Fruit fly (Drosophila melanogaster) whole organism, embryonic: ENCODE data around the gene Mtp.

Experiments used
- Antp ChIP-seq: fragments of 200-800 bp; sonication (Bioruptor generic); optimal IDR thresholded peaks from 3 replicates; lab custom pipeline; 2016; ENCODE audit warnings: missing biosample characterization, missing genetic modification characterization
- CG10267 ChIP-seq: fragments of 200-800 bp; sonication (Bioruptor generic); optimal IDR thresholded peaks from 2 replicates; lab custom pipeline; 2018; ENCODE audit warnings: missing biosample characterization, mild to moderate bottlenecking, missing genetic modification characterization, moderate library complexity
- CG12744 ChIP-seq: fragments of 200-800 bp; sonication (Bioruptor generic); optimal IDR thresholded peaks from 2 replicates; lab custom pipeline; 2016; ENCODE audit warnings: missing biosample characterization, missing genetic modification characterization
- CG14441 ChIP-seq: fragments of 200-800 bp; sonication (Bioruptor generic); IDR thresholded peaks from 2 replicates; pipeline ENCODE4 v1.3.6; 2022; ENCODE audit warnings: missing biosample characterization, missing genetic modification characterization
- CG14710 ChIP-seq: fragments of 200-800 bp; sonication (Bioruptor generic); optimal IDR thresholded peaks from 3 replicates; lab custom pipeline; 2019; ENCODE audit warnings: missing biosample characterization, mild to moderate bottlenecking, missing genetic modification characterization, moderate library complexity
- CG17186 ChIP-seq: fragments of 200-800 bp; sonication (Bioruptor generic); optimal IDR thresholded peaks from 3 replicates; lab custom pipeline; 2017; ENCODE audit warnings: missing biosample characterization, missing genetic modification reagents, missing genetic modification characterization
- CG31224 ChIP-seq: fragments of 200-800 bp; sonication (Bioruptor generic); IDR thresholded peaks from 2 replicates; pipeline ENCODE4 v1.3.6; 2022; ENCODE audit warnings: missing biosample characterization, missing genetic modification characterization
- CG3163 ChIP-seq: fragments of 200-800 bp; sonication (Bioruptor generic); optimal IDR thresholded peaks from 3 replicates; lab custom pipeline; 2016; ENCODE audit warnings: missing biosample characterization, missing genetic modification characterization
- CG32767 ChIP-seq: fragments of 200-800 bp; sonication (Bioruptor generic); IDR thresholded peaks from 2 replicates; pipeline ENCODE4 v1.3.6; 2022; ENCODE audit warnings: missing biosample characterization, missing genetic modification characterization
- CG3407 ChIP-seq: fragments of 200-800 bp; sonication (Bioruptor generic); optimal IDR thresholded peaks from 2 replicates; lab custom pipeline; 2018; ENCODE audit warnings: missing biosample characterization, mild to moderate bottlenecking, missing genetic modification characterization
- CG3726 ChIP-seq: fragments of 200-800 bp; sonication (Bioruptor generic); IDR thresholded peaks from 3 replicates; pipeline ENCODE4, ENCODE4 v1.3.6; 2022; ENCODE audit warnings: missing biosample characterization, missing genetic modification characterization
- CG42726 ChIP-seq: fragments of 200-800 bp; sonication (Bioruptor generic); IDR thresholded peaks from 2 replicates; pipeline ENCODE4 v1.3.6; 2022; ENCODE audit warnings: missing biosample characterization, missing genetic modification characterization; ENCODE audit not compliant: partially characterized antibody
- CG43689 ChIP-seq: fragments of 200-800 bp; sonication (Bioruptor generic); IDR thresholded peaks from 2 replicates; pipeline ENCODE4 v1.3.6; 2022; ENCODE audit warnings: missing biosample characterization, missing genetic modification characterization
- CG5953 ChIP-seq: fragments of 200-800 bp; sonication (Bioruptor generic); IDR thresholded peaks from 2 replicates; pipeline ENCODE4 v1.3.6; 2022; ENCODE audit warnings: missing biosample characterization, missing genetic modification characterization
- CG8478 ChIP-seq: fragments of >200 bp; optimal IDR thresholded peaks from 2 replicates; lab custom pipeline; 2018
- CG9797 ChIP-seq: fragments of 200-800 bp; sonication (Bioruptor generic); optimal IDR thresholded peaks from 3 replicates; lab custom pipeline; 2018; ENCODE audit warnings: missing biosample characterization, mild to moderate bottlenecking, missing genetic modification characterization
- CoRest ChIP-seq: fragments of 200-800 bp; sonication (Bioruptor generic); optimal IDR thresholded peaks from 3 replicates; lab custom pipeline; 2018; ENCODE audit warnings: missing biosample characterization, mild to moderate bottlenecking, missing genetic modification characterization, moderate library complexity
- Dbx ChIP-seq: fragments of 200-800 bp; sonication (Bioruptor generic); IDR thresholded peaks from 3 replicates; pipeline ENCODE4 v1.3.6; 2022; ENCODE audit warnings: missing biosample characterization, missing genetic modification characterization
- Deaf1 ChIP-seq: fragments of 200-800 bp; optimal IDR thresholded peaks from 3 replicates; lab custom pipeline; 2019; ENCODE audit warnings: missing biosample characterization, mild to moderate bottlenecking, missing genetic modification characterization, moderate library complexity
- Ets65A ChIP-seq: fragments of 200-800 bp; sonication (Bioruptor generic); peaks from one replicate; lab custom pipeline; 2016; ENCODE audit warnings: missing biosample characterization, missing genetic modification characterization
- H15 ChIP-seq: fragments of 200-800 bp; sonication (Bioruptor generic); IDR thresholded peaks from 3 replicates; pipeline ENCODE4 v1.3.6; 2022; ENCODE audit warnings: missing biosample characterization, missing genetic modification characterization
- Hsf ChIP-seq: fragments of 200-800 bp; sonication (Bioruptor generic); optimal IDR thresholded peaks from 3 replicates; lab custom pipeline; 2016; ENCODE audit warnings: missing biosample characterization, missing genetic modification characterization
- MBD-R2 ChIP-seq: fragments of 200-800 bp; sonication (Bioruptor generic); IDR thresholded peaks from 2 replicates; pipeline ENCODE4 v1.3.6; 2022; ENCODE audit warnings: missing biosample characterization, missing genetic modification characterization
- Med ChIP-seq: fragments of 200-800 bp; sonication (Bioruptor generic); peaks from one replicate; lab custom pipeline; 2016; ENCODE audit warnings: missing biosample characterization, missing genetic modification characterization, mild to moderate bottlenecking, inconsistent platforms, moderate library complexity
- Myb ChIP-seq: fragments of 200-800 bp; sonication (Bioruptor generic); optimal IDR thresholded peaks from 2 replicates; lab custom pipeline; 2016; ENCODE audit warnings: missing biosample characterization, missing genetic modification characterization
- Side ChIP-seq: fragments of 200-800 bp; sonication (Bioruptor generic); optimal IDR thresholded peaks from 2 replicates; lab custom pipeline; 2016; ENCODE audit warnings: missing biosample characterization, missing genetic modification characterization
- Sox100B ChIP-seq: fragments of 200-800 bp; sonication (Bioruptor generic); optimal IDR thresholded peaks from 3 replicates; lab custom pipeline; 2018; ENCODE audit warnings: missing biosample characterization, mild to moderate bottlenecking, missing genetic modification characterization
- Sox102F ChIP-seq: fragments of 200-800 bp; sonication (Bioruptor generic); optimal IDR thresholded peaks from 2 replicates; lab custom pipeline; 2018; ENCODE audit warnings: missing biosample characterization, mild to moderate bottlenecking, missing genetic modification characterization, moderate library complexity
- Xrp1 ChIP-seq: fragments of 200-800 bp; sonication (Bioruptor generic); IDR thresholded peaks from 2 replicates; pipeline ENCODE4 v1.3.6; 2022; ENCODE audit warnings: missing biosample characterization, missing genetic modification characterization
- chif ChIP-seq, 2 experiments: fragments of 200-800 bp; sonication (Bioruptor generic); optimal IDR thresholded peaks; 3 replicates each; lab custom pipeline; 2016; ENCODE audit warnings: missing biosample characterization in 2 of 2, missing genetic modification characterization in 2 of 2
- corto ChIP-seq: fragments of 200-800 bp; sonication (Bioruptor generic); optimal IDR thresholded peaks from 2 replicates; lab custom pipeline; 2016; ENCODE audit warnings: missing biosample characterization, mild to moderate bottlenecking, missing genetic modification characterization, moderate library complexity
- dan ChIP-seq: fragments of 200-800 bp; sonication (Bioruptor generic); IDR thresholded peaks from 2 replicates; pipeline ENCODE4 v1.3.6; 2022; ENCODE audit warnings: missing biosample characterization, missing genetic modification characterization
- dmrt99B ChIP-seq: fragments of 200-800 bp; sonication (Bioruptor generic); optimal IDR thresholded peaks from 2 replicates; lab custom pipeline; 2018; ENCODE audit warnings: missing biosample characterization, mild to moderate bottlenecking, missing genetic modification characterization, moderate library complexity
- eve ChIP-seq, 2 experiments: fragments of >200 bp; optimal IDR thresholded peaks; 2 replicates each; lab custom pipeline; 2017; ENCODE audit warnings: missing biosample characterization in 2 of 2, missing genetic modification characterization in 2 of 2
- fu2 ChIP-seq: fragments of 200-800 bp; sonication (Bioruptor generic); optimal IDR thresholded peaks from 2 replicates; lab custom pipeline; 2016; ENCODE audit warnings: missing biosample characterization, missing genetic modification characterization
- gem ChIP-seq: fragments of 200-800 bp; sonication (Bioruptor generic); optimal IDR thresholded peaks from 2 replicates; lab custom pipeline; 2019; ENCODE audit warnings: missing biosample characterization, mild to moderate bottlenecking, missing genetic modification characterization, moderate library complexity
- gsb ChIP-seq: fragments of 200-800 bp; sonication (Bioruptor generic); IDR thresholded peaks from 2 replicates; pipeline ENCODE4 v1.3.6; 2022; ENCODE audit warnings: missing biosample characterization, missing genetic modification characterization
- gsb-n ChIP-seq: fragments of 200-800 bp; sonication (Bioruptor generic); optimal IDR thresholded peaks from 3 replicates; lab custom pipeline; 2018; ENCODE audit warnings: missing biosample characterization, mild to moderate bottlenecking, missing genetic modification characterization
- hbn ChIP-seq: fragments of 200-800 bp; sonication (Bioruptor generic); IDR thresholded peaks from 2 replicates; pipeline ENCODE4 v1.3.6; 2022; ENCODE audit warnings: missing biosample characterization, missing genetic modification characterization; ENCODE audit not compliant: partially characterized antibody
- lilli ChIP-seq: fragments of 200-800 bp; sonication (Bioruptor generic); optimal IDR thresholded peaks from 3 replicates; lab custom pipeline; 2016; ENCODE audit warnings: missing biosample characterization, missing genetic modification characterization
- lov ChIP-seq, 2 experiments: fragments of 200-800 bp in 1 of 2; fragments of >200 bp in 1 of 2; sonication (Bioruptor generic) in 1 of 2; IDR thresholded peaks in 1 of 2; optimal IDR thresholded peaks in 1 of 2; 2 replicates in 1 of 2; 3 replicates in 1 of 2; pipeline versions ENCODE4 v1.3.6 to Lab custom; 2017 to 2022; ENCODE audit warnings: missing biosample characterization in 1 of 2, missing genetic modification characterization in 1 of 2
- phol ChIP-seq: fragments of 200-800 bp; sonication (Bioruptor generic); optimal IDR thresholded peaks from 3 replicates; lab custom pipeline; 2018; ENCODE audit warnings: missing biosample characterization, mild to moderate bottlenecking, missing genetic modification characterization, moderate library complexity
- prd ChIP-seq, 3 experiments: fragments of >200 bp in 2 of 3; fragments of 200-800 bp in 1 of 3; sonication (Bioruptor generic) in 1 of 3; optimal IDR thresholded peaks in 2 of 3; IDR thresholded peaks in 1 of 3; 2 replicates in 2 of 3; 3 replicates in 1 of 3; pipeline versions ENCODE4 v1.3.6 to Lab custom; 2017 to 2022; ENCODE audit warnings: missing biosample characterization in 1 of 3, missing genetic modification characterization in 1 of 3
- ro ChIP-seq: fragments of 200-800 bp; sonication (Bioruptor generic); IDR thresholded peaks from 2 replicates; pipeline ENCODE4 v1.3.6; 2022; ENCODE audit warnings: missing biosample characterization, missing genetic modification characterization
- run ChIP-seq: fragments of 200-800 bp; sonication (Bioruptor generic); optimal IDR thresholded peaks from 3 replicates; lab custom pipeline; 2018; ENCODE audit warnings: missing biosample characterization, mild to moderate bottlenecking, missing genetic modification characterization
- salm ChIP-seq: fragments of 200-800 bp; sonication (Bioruptor generic); optimal IDR thresholded peaks from 2 replicates; lab custom pipeline; 2018; ENCODE audit warnings: missing biosample characterization, mild to moderate bottlenecking, missing genetic modification characterization
- sr ChIP-seq: fragments of 200-800 bp; sonication (Bioruptor generic); IDR thresholded peaks from 3 replicates; pipeline ENCODE4 v1.3.6; 2022; ENCODE audit warnings: missing biosample characterization, missing genetic modification characterization
- sug ChIP-seq: fragments of 200-800 bp; optimal IDR thresholded peaks from 2 replicates; lab custom pipeline; 2019; ENCODE audit warnings: missing biosample characterization, mild to moderate bottlenecking, missing genetic modification characterization, moderate library complexity
- twi ChIP-seq: fragments of 200-800 bp; optimal IDR thresholded peaks from 2 replicates; lab custom pipeline; 2019; ENCODE audit warnings: missing biosample characterization, mild to moderate bottlenecking, missing genetic modification characterization, moderate library complexity
- yki ChIP-seq: fragments of >200 bp; optimal IDR thresholded peaks from 3 replicates; lab custom pipeline; 2018
- zfh2 ChIP-seq: fragments of 200-800 bp; sonication (Bioruptor generic); optimal IDR thresholded peaks from 2 replicates; lab custom pipeline; 2016; ENCODE audit warnings: missing biosample characterization, missing genetic modification characterization

Mtp gene

DNA sequence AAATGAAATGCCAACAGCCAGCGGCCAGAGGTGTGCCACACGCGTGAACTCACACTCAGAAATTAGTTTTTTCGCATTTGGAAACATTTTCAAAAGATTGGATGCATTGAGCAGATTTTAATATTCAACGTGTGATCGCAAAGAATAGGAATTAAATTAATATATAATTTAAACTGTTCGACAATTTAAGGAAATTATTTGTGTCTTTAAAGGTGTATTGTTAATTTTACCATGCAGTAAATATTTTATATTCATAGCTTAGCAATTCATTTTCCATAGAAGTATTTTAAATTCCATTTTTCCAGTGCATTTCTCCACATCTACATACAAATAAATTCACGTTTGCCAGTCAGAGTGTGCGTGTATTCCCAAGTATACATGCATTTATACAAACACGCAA is 17.0 kb upstream of the Mtp start (continued):
- TF ChIP-seq prd (optimal IDR thresholded peaks at IDR 0.05; lab: Kevin White, UChicago) (no peak), prd (GFP tag; IDR thresholded peaks at IDR 0.05; lab: Robert Waterston, UW) (peak; percentile 56; the same call in 2 of the 3 replicates), CG3407 (GFP tag; lab: Kevin White, UChicago) (no peak), Med (no peak), CG3163 (no peak), phol (tag; lab: Kevin White, UChicago) (peak; percentile 47), CG8478 (lab: Kevin White, UChicago) (no peak), sr (no peak), zfh2 (GFP tag; lab: Kevin White, UChicago) (no peak), Sox102F (peak; percentile 40), hbn (GFP tag; lab: Robert Waterston, UW) (no peak), sug (no peak), Dbx (GFP tag; lab: Robert Waterston, UW) (no peak), CG14710 (tag; lab: Kevin White, UChicago) (peak; percentile 16), run (no peak), Xrp1 (GFP tag; lab: Robert Waterston, UW) (peak; percentile 40), lilli (GFP tag; lab: Kevin White, UChicago) (no peak), gsb (GFP tag; lab: Robert Waterston, UW) (no peak), CG31224 (GFP tag; lab: Robert Waterston, UW) (no peak), CG14441 (GFP tag; lab: Robert Waterston, UW) (no peak), CG9797 (no peak), MBD-R2 (no peak), Sox100B (GFP tag; lab: Kevin White, UChicago) (peak; percentile 61), dmrt99B (tag; lab: Kevin White, UChicago) (peak; percentile 50), Myb (GFP tag; lab: Kevin White, UChicago) (no peak), yki (lab: Kevin White, UChicago) (no peak), lov (optimal IDR thresholded peaks at IDR 0.05; lab: Kevin White, UChicago) (no peak), lov (GFP tag; IDR thresholded peaks at IDR 0.05; lab: Robert Waterston, UW) (no peak), CG5953 (GFP tag; lab: Robert Waterston, UW) (no peak)

- no peak for TF ChIP-seq ro (GFP tag; lab: Robert Waterston, UW)
- TF ChIP-seq twi (tag; lab: Kevin White, UChicago), result peak; percentile 66
- TF ChIP-seq Deaf1 (tag; lab: Kevin White, UChicago), result no peak
- no peak for TF ChIP-seq eve (GFP tag; optimal IDR thresholded peaks at IDR 0.05; lab: Kevin White, UChicago)
- no peak for TF ChIP-seq corto (GFP tag; lab: Kevin White, UChicago)
- TF ChIP-seq CG42726 (GFP tag; lab: Robert Waterston, UW), result no peak
- TF ChIP-seq, all 482 proteins: peak for 1
Observed at dm6 chr2L:20937395-20937794, 14.7 kb upstream of the Mtp start.

dm6 chr2L:20936420-20936819 is 13.7 kb upstream of the Mtp start:
- TF ChIP-seq chif (GFP tag; optimal IDR thresholded peaks at IDR 0.05; lab: Kevin White, UChicago), result peak in 1 of 2 experiments; percentile 2
- no peak for TF ChIP-seq Side (GFP tag; lab: Kevin White, UChicago)
- no peak for TF ChIP-seq CG32767 (GFP tag; lab: Robert Waterston, UW)
- TF ChIP-seq gsb-n (tag; lab: Kevin White, UChicago), result peak; percentile 4
- no peak for TF ChIP-seq CG43689
- TF ChIP-seq Antp (GFP tag; lab: Kevin White, UChicago), result no peak
- peak; percentile 23 for TF ChIP-seq Hsf (GFP tag; lab: Kevin White, UChicago)
- TF ChIP-seq salm (tag; lab: Kevin White, UChicago), result no peak
- no peak for TF ChIP-seq CG3726 (GFP tag; lab: Robert Waterston, UW)
- TF ChIP-seq dan, result no peak
- peak; percentile 21 for TF ChIP-seq CG10267
- TF ChIP-seq Ets65A (GFP tag; lab: Kevin White, UChicago), result peak; percentile 80
- TF ChIP-seq CoRest (tag; lab: Kevin White, UChicago), result peak; percentile 13
- TF ChIP-seq CG12744 (GFP tag; lab: Kevin White, UChicago), result no peak
- TF ChIP-seq H15 (GFP tag; lab: Robert Waterston, UW), result no peak
- TF ChIP-seq CG17186 (GFP tag; lab: Kevin White, UChicago), result no peak
- TF ChIP-seq CG8478 (lab: Kevin White, UChicago), result no peak
- TF ChIP-seq gem (tag; lab: Kevin White, UChicago), result peak; percentile 54
- no peak for TF ChIP-seq fu2 (GFP tag; lab: Kevin White, UChicago)
